Worm (Caenorhabditis elegans) whole organism, L1 larva: ENCODE measurements around the gene dod-24.

Experiments
- C16A3.4 ChIP-seq: fragments of 150-350 bp; optimal IDR thresholded peaks from 2 replicates; lab custom pipeline; 2014; ENCODE audit warnings: missing biosample characterization, missing genetic modification characterization
- elt-2 ChIP-seq: sonication (generic microtip); optimal IDR thresholded peaks from 2 replicates; lab custom pipeline; 2016; ENCODE audit warnings: missing genetic modification characterization, mild to moderate bottlenecking, inconsistent platforms, missing compliant biosample characterization, missing genetic modification reagents
- elt-3 ChIP-seq, 6 experiments: fragments of 150-350 bp in 1 of 6; sonication (generic microtip); optimal IDR thresholded peaks; 2 replicates each; lab custom pipeline; 2017 to 2018; ENCODE audit warnings: missing biosample characterization in 6 of 6, missing genetic modification characterization in 6 of 6, inconsistent platforms in 1 of 6
- hlh-4 ChIP-seq: sonication (generic microtip); optimal IDR thresholded peaks from 2 replicates; lab custom pipeline; 2016; ENCODE audit warnings: mild to moderate bottlenecking, missing genetic modification characterization, missing compliant biosample characterization
- lin-39 ChIP-seq: fragments of 150-350 bp; optimal IDR thresholded peaks from 2 replicates; lab custom pipeline; 2014; ENCODE audit warnings: missing biosample characterization, missing genetic modification reagents, missing genetic modification characterization
- nhr-11 ChIP-seq: fragments of 150-350 bp; optimal IDR thresholded peaks from 2 replicates; lab custom pipeline; 2014; ENCODE audit warnings: missing biosample characterization, missing genetic modification characterization
- nhr-12 ChIP-seq: sonication (generic microtip); optimal IDR thresholded peaks from 2 replicates; lab custom pipeline; 2017; ENCODE audit warnings: missing biosample characterization, missing genetic modification characterization
- nhr-19 ChIP-seq: fragments of 200-800 bp; sonication (Bioruptor generic); conservative IDR thresholded peaks from 2 replicates; pipeline ENCODE4 v1.3.6; 2022; ENCODE audit warnings: missing genetic modification characterization, missing compliant biosample characterization
- nhr-237 ChIP-seq: fragments of 150-350 bp; optimal IDR thresholded peaks from 2 replicates; lab custom pipeline; 2014; ENCODE audit warnings: missing biosample characterization, missing genetic modification characterization
- nhr-28 ChIP-seq: fragments of 150-350 bp; optimal IDR thresholded peaks from 2 replicates; lab custom pipeline; 2014; ENCODE audit warnings: missing biosample characterization, missing genetic modification characterization
- nhr-76 ChIP-seq: sonication (generic microtip); optimal IDR thresholded peaks from 2 replicates; lab custom pipeline; 2017; ENCODE audit warnings: missing biosample characterization, missing genetic modification characterization
- nhr-77 ChIP-seq: fragments of 150-350 bp; optimal IDR thresholded peaks from 2 replicates; lab custom pipeline; 2014; ENCODE audit warnings: missing biosample characterization, missing genetic modification characterization
- snu-23 ChIP-seq: sonication (generic microtip); optimal IDR thresholded peaks from 2 replicates; lab custom pipeline; 2016; ENCODE audit warnings: missing genetic modification characterization, missing compliant biosample characterization

DNA sequence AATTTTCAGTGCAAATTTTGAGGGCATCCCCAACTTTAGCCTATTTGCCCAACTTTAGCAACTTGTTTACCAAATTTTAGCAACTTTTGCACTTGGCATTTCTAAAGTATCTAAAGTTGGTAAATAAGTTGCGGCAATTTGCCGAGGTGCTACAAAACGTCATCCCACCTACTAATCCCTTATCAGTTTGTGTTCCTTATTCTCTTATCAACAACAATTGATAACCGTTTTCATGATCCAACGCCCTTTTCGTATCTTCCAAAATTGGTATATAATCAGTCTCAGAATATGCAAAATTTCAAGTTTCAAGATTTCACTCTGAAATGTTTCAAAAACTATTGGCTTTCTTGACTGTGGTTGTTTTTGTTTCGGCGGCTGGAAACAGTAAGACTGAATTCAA, 32.2 kb upstream of the dod-24 start, which contains the start of gene F55G11.4:
- TF ChIP-seq elt-2 (tag; lab: Kevin White, UChicago) (peak; percentile 77), nhr-28 (no peak), elt-3 (tag; optimal IDR thresholded peaks at IDR 0.05; lab: Kevin White, UChicago) (no peak), nhr-11 (no peak), nhr-237 (tag; lab: Kevin White, UChicago) (no peak), C16A3.4 (tag; lab: Kevin White, UChicago) (no peak), nhr-76 (tag; lab: Kevin White, UChicago) (no peak), snu-23 (GFP tag; lab: Kevin White, UChicago) (no peak), nhr-19 (GFP tag; lab: Robert Waterston, UW) (no peak), nhr-12 (tag; lab: Kevin White, UChicago) (no peak), nhr-77 (tag; lab: Kevin White, UChicago) (no peak), lin-39 (tag; lab: Kevin White, UChicago) (no peak), hlh-4 (tag; lab: Kevin White, UChicago) (no peak)
